Worm (Caenorhabditis elegans): Measurements from ENCODE around the gene W07A12.4.

DNA sequence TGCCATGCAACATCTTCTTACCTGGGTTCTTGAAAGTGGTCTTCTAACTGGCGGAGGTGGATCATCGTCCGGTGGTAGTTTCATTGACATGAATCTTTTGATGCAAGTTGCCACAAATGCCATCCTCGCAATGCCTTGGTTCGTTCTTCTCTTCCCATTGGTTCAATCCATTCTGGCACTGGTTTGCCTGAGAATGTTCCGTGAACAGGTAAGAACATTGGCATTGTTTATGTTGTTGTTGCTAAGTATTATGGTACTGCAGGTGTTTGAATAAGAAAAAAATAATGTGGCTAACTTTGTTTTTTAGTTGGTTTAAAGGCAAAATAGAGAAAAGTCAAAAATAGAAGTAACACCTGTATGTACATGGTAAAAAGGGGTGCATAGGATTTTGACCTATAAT, 2.3 kb upstream of the W07A12.4 start:
- no peak for TF ChIP-seq tbx-2 (tag; optimal IDR thresholded peaks at IDR 0.05)
- TF ChIP-seq unc-3 (GFP tag; conservative IDR thresholded peaks at IDR 0.05), result no peak
- no peak for TF ChIP-seq unc-3 (tag; optimal IDR thresholded peaks at IDR 0.05)
- TF ChIP-seq dmd-4 (tag; optimal IDR thresholded peaks at IDR 0.05; ENCODE audit: borderline replicate concordance), result no peak
- TF ChIP-seq gmeb-2 (tag; optimal IDR thresholded peaks at IDR 0.05), result no peak
- no peak for TF ChIP-seq sox-4 (tag; optimal IDR thresholded peaks at IDR 0.05)
- TF ChIP-seq elt-2 (tag; optimal IDR thresholded peaks at IDR 0.05), result no peak
- no peak for TF ChIP-seq eyg-1 (tag; optimal IDR thresholded peaks at IDR 0.05)
- TF ChIP-seq C08G9.2 (tag; optimal IDR thresholded peaks at IDR 0.05), result no peak
- no peak for TF ChIP-seq pha-2 (tag; optimal IDR thresholded peaks at IDR 0.05)
- TF ChIP-seq pqm-1 (tag; optimal IDR thresholded peaks at IDR 0.05), result no peak
- TF ChIP-seq F13H6.1 (tag; optimal IDR thresholded peaks at IDR 0.05), result no peak
